Fruit fly (Drosophila melanogaster) whole organism, prepupa: Measurements from ENCODE around the gene CG17834.
A peak's percentile ranks its signal among the peaks of the same experiment; 100 is the strongest.

ENCODE experiments used
- Blimp-1 ChIP-seq: fragments of 200-800 bp; sonication (Bioruptor generic); optimal IDR thresholded peaks from 3 replicates; lab custom pipeline; 2017; ENCODE audit warnings: missing biosample characterization, missing genetic modification characterization, mild to moderate bottlenecking, moderate library complexity, missing genetic modification reagents
- CG10631 ChIP-seq: fragments of 200-800 bp; sonication (Bioruptor generic); optimal IDR thresholded peaks from 2 replicates; lab custom pipeline; 2016; ENCODE audit warnings: missing biosample characterization, missing genetic modification characterization
- CG10669 ChIP-seq: fragments of 200-800 bp; sonication (Bioruptor generic); optimal IDR thresholded peaks from 3 replicates; lab custom pipeline; 2018; ENCODE audit warnings: missing biosample characterization, mild to moderate bottlenecking, missing genetic modification characterization, moderate library complexity
- CG11762 ChIP-seq: fragments of 200-800 bp; sonication (Bioruptor generic); optimal IDR thresholded peaks from 3 replicates; lab custom pipeline; 2016; ENCODE audit warnings: missing biosample characterization, missing genetic modification characterization; ENCODE audit not compliant: insufficient read depth
- CG11902 ChIP-seq: fragments of 200-800 bp; sonication (Bioruptor generic); optimal IDR thresholded peaks from 3 replicates; lab custom pipeline; 2016; ENCODE audit warnings: missing biosample characterization, missing genetic modification characterization
- CG15336 ChIP-seq: fragments of 200-800 bp; sonication (Bioruptor generic); IDR thresholded peaks from 2 replicates; pipeline ENCODE4 v1.3.6; 2022; ENCODE audit warnings: missing biosample characterization, missing genetic modification characterization
- CG1621 ChIP-seq: fragments of 200-800 bp; sonication (Bioruptor generic); optimal IDR thresholded peaks from 3 replicates; lab custom pipeline; 2018; ENCODE audit warnings: missing biosample characterization, mild to moderate bottlenecking, missing genetic modification characterization
- CG16779 ChIP-seq: fragments of 200-800 bp; sonication (Bioruptor generic); optimal IDR thresholded peaks from 3 replicates; lab custom pipeline; 2017; ENCODE audit warnings: missing biosample characterization, mild to moderate bottlenecking, missing genetic modification characterization
- CG3032 ChIP-seq: fragments of 200-800 bp; optimal IDR thresholded peaks from 2 replicates; lab custom pipeline; 2019; ENCODE audit warnings: missing biosample characterization, mild to moderate bottlenecking, missing genetic modification characterization, moderate library complexity
- CG31627 ChIP-seq: fragments of 200-800 bp; sonication (Bioruptor generic); optimal IDR thresholded peaks from 3 replicates; lab custom pipeline; 2016; ENCODE audit warnings: missing biosample characterization, missing genetic modification characterization
- CG32006 ChIP-seq: fragments of 200-800 bp; sonication (Bioruptor generic); optimal IDR thresholded peaks from 3 replicates; lab custom pipeline; 2017; ENCODE audit warnings: missing biosample characterization, mild to moderate bottlenecking, missing genetic modification characterization
- CG34406 ChIP-seq: fragments of 200-800 bp; sonication (Bioruptor generic); optimal IDR thresholded peaks from 3 replicates; lab custom pipeline; 2016; ENCODE audit warnings: missing biosample characterization, missing genetic modification characterization
- CG3919 ChIP-seq: fragments of 200-800 bp; sonication (Bioruptor generic); optimal IDR thresholded peaks from 3 replicates; lab custom pipeline; 2016; ENCODE audit warnings: missing biosample characterization, missing genetic modification characterization
- CG4318 ChIP-seq: fragments of 200-800 bp; sonication (Bioruptor generic); optimal IDR thresholded peaks from 3 replicates; lab custom pipeline; 2017; ENCODE audit warnings: missing biosample characterization, mild to moderate bottlenecking, missing genetic modification characterization
- CG6163 ChIP-seq: fragments of 200-800 bp; sonication (Bioruptor generic); IDR thresholded peaks from 3 replicates; pipeline ENCODE4 v1.3.6; 2022; ENCODE audit warnings: missing biosample characterization, missing genetic modification characterization
- CG6276 ChIP-seq: fragments of 200-800 bp; sonication (Bioruptor generic); optimal IDR thresholded peaks from 2 replicates; lab custom pipeline; 2017; ENCODE audit warnings: missing biosample characterization, mild to moderate bottlenecking, missing genetic modification characterization
- CG6792 ChIP-seq: fragments of 200-800 bp; sonication (Bioruptor generic); optimal IDR thresholded peaks from 3 replicates; lab custom pipeline; 2016; ENCODE audit warnings: missing biosample characterization, missing genetic modification characterization
- CG6808 ChIP-seq: fragments of 200-800 bp; sonication (Bioruptor generic); optimal IDR thresholded peaks from 3 replicates; lab custom pipeline; 2017; ENCODE audit warnings: missing biosample characterization, missing genetic modification characterization, mild to moderate bottlenecking, moderate library complexity, missing genetic modification reagents
- CG6854 ChIP-seq: fragments of 200-800 bp; sonication (Bioruptor generic); optimal IDR thresholded peaks from 2 replicates; lab custom pipeline; 2017; ENCODE audit warnings: missing biosample characterization, mild to moderate bottlenecking, missing genetic modification characterization
- CG7368 ChIP-seq: fragments of 200-800 bp; sonication (Bioruptor generic); optimal IDR thresholded peaks from 3 replicates; lab custom pipeline; 2016; ENCODE audit warnings: missing biosample characterization, missing genetic modification characterization
- CG8119 ChIP-seq: fragments of 200-800 bp; sonication (Bioruptor generic); IDR thresholded peaks from 3 replicates; pipeline ENCODE4 v1.3.6; 2022; ENCODE audit warnings: missing biosample characterization, missing genetic modification characterization
- CG8319 ChIP-seq: fragments of 200-800 bp; sonication (Bioruptor generic); optimal IDR thresholded peaks from 3 replicates; lab custom pipeline; 2016; ENCODE audit warnings: missing biosample characterization, missing genetic modification characterization
- CG8632 ChIP-seq: fragments of 200-800 bp; sonication (Bioruptor generic); optimal IDR thresholded peaks from 3 replicates; lab custom pipeline; 2016; ENCODE audit warnings: missing biosample characterization, missing genetic modification characterization
- CG9139 ChIP-seq: fragments of 200-800 bp; sonication (Bioruptor generic); optimal IDR thresholded peaks from 3 replicates; lab custom pipeline; 2017; ENCODE audit warnings: missing biosample characterization, mild to moderate bottlenecking, missing genetic modification characterization
- Eip75B ChIP-seq: fragments of 200-800 bp; sonication (Bioruptor generic); optimal IDR thresholded peaks from 3 replicates; lab custom pipeline; 2016; ENCODE audit warnings: missing biosample characterization, missing genetic modification characterization
- Eip78C ChIP-seq: fragments of 200-800 bp; sonication (Bioruptor generic); peaks from one replicate; lab custom pipeline; 2016; ENCODE audit warnings: missing biosample characterization, missing genetic modification characterization
- Ets21C ChIP-seq: fragments of 200-800 bp; sonication (Bioruptor generic); optimal IDR thresholded peaks from 3 replicates; lab custom pipeline; 2016; ENCODE audit warnings: missing biosample characterization, missing genetic modification characterization
- Ets96B ChIP-seq: fragments of 200-800 bp; optimal IDR thresholded peaks from 2 replicates; lab custom pipeline; 2019; ENCODE audit warnings: missing biosample characterization, mild to moderate bottlenecking, missing genetic modification characterization, moderate library complexity
- Gug ChIP-seq: fragments of 200-800 bp; sonication (Bioruptor generic); IDR thresholded peaks from 2 replicates; pipeline ENCODE4 v1.3.6; 2022; ENCODE audit warnings: missing biosample characterization, missing genetic modification characterization
- Hr38 ChIP-seq: sonication (Bioruptor generic); optimal IDR thresholded peaks from 2 replicates; lab custom pipeline; 2016; ENCODE audit warnings: missing biosample characterization, missing genetic modification characterization
- Hr39 ChIP-seq: fragments of 200-800 bp; sonication (Bioruptor generic); optimal IDR thresholded peaks from 2 replicates; lab custom pipeline; 2016; ENCODE audit warnings: missing biosample characterization, missing genetic modification characterization
- Met ChIP-seq: fragments of 200-800 bp; sonication (Bioruptor generic); optimal IDR thresholded peaks from 3 replicates; lab custom pipeline; 2016; ENCODE audit warnings: missing biosample characterization, missing genetic modification characterization
- OdsH ChIP-seq: fragments of 200-800 bp; sonication (Bioruptor generic); optimal IDR thresholded peaks from 3 replicates; lab custom pipeline; 2016; ENCODE audit warnings: missing biosample characterization, missing genetic modification characterization
- Smox ChIP-seq: fragments of 200-800 bp; sonication (Bioruptor generic); optimal IDR thresholded peaks from 3 replicates; lab custom pipeline; 2016; ENCODE audit warnings: missing biosample characterization, missing genetic modification characterization
- Sox102F ChIP-seq: fragments of 200-800 bp; sonication (Bioruptor generic); optimal IDR thresholded peaks from 2 replicates; lab custom pipeline; 2016; ENCODE audit warnings: missing biosample characterization, mild to moderate bottlenecking, missing genetic modification characterization
- Sox14 ChIP-seq: fragments of 200-800 bp; sonication (Bioruptor generic); optimal IDR thresholded peaks from 3 replicates; lab custom pipeline; 2016; ENCODE audit warnings: missing biosample characterization, missing genetic modification characterization
- Sox15 ChIP-seq: fragments of 200-800 bp; sonication (Bioruptor generic); optimal IDR thresholded peaks from 3 replicates; lab custom pipeline; 2016; ENCODE audit warnings: missing biosample characterization, missing genetic modification characterization
- achi ChIP-seq: fragments of 200-800 bp; sonication (Bioruptor generic); optimal IDR thresholded peaks from 3 replicates; lab custom pipeline; 2016; ENCODE audit warnings: missing biosample characterization, missing genetic modification characterization
- cyc ChIP-seq: fragments of 200-800 bp; sonication (Bioruptor generic); optimal IDR thresholded peaks from 3 replicates; lab custom pipeline; 2016; ENCODE audit warnings: missing biosample characterization, missing genetic modification characterization
- dac ChIP-seq: fragments of 200-800 bp; sonication (Bioruptor generic); optimal IDR thresholded peaks from 2 replicates; lab custom pipeline; 2017; ENCODE audit warnings: missing biosample characterization, mild to moderate bottlenecking, missing genetic modification characterization
- eg ChIP-seq: fragments of 200-800 bp; sonication (Bioruptor generic); IDR thresholded peaks from 3 replicates; pipeline ENCODE4 v1.3.6; 2022; ENCODE audit warnings: missing biosample characterization, missing genetic modification characterization
- esn ChIP-seq: fragments of 200-800 bp; sonication (Bioruptor generic); optimal IDR thresholded peaks from 2 replicates; lab custom pipeline; 2016; ENCODE audit warnings: missing biosample characterization, mild to moderate bottlenecking, missing genetic modification characterization, moderate library complexity
- fd59A ChIP-seq: fragments of 200-800 bp; sonication (Bioruptor generic); optimal IDR thresholded peaks from 2 replicates; lab custom pipeline; 2017; ENCODE audit warnings: missing biosample characterization, mild to moderate bottlenecking, missing genetic modification characterization, missing genetic modification reagents
- fd85E ChIP-seq: fragments of 200-800 bp; sonication (Bioruptor generic); optimal IDR thresholded peaks from 3 replicates; lab custom pipeline; 2016; ENCODE audit warnings: missing biosample characterization, missing genetic modification characterization
- fkh ChIP-seq: fragments of 200-800 bp; sonication (Bioruptor generic); optimal IDR thresholded peaks from 3 replicates; lab custom pipeline; 2017; ENCODE audit warnings: missing biosample characterization, mild to moderate bottlenecking, missing genetic modification characterization, moderate library complexity
- net ChIP-seq: fragments of 200-800 bp; sonication (Bioruptor generic); optimal IDR thresholded peaks from 3 replicates; lab custom pipeline; 2016; ENCODE audit warnings: missing biosample characterization, missing genetic modification characterization
- pdm3 ChIP-seq: fragments of 200-800 bp; sonication (Bioruptor generic); optimal IDR thresholded peaks from 3 replicates; lab custom pipeline; 2016; ENCODE audit warnings: missing biosample characterization, missing genetic modification characterization
- salr ChIP-seq, 2 experiments: fragments of 200-800 bp; sonication (Bioruptor generic); optimal IDR thresholded peaks; 3 replicates each; lab custom pipeline; 2016 to 2018; ENCODE audit warnings: missing biosample characterization in 2 of 2, missing genetic modification characterization in 2 of 2, mild to moderate bottlenecking in 1 of 2
- spab ChIP-seq: fragments of 200-800 bp; sonication (Bioruptor generic); optimal IDR thresholded peaks from 2 replicates; lab custom pipeline; 2017; ENCODE audit warnings: missing biosample characterization, mild to moderate bottlenecking, missing genetic modification characterization, missing genetic modification reagents
- ss ChIP-seq, 2 experiments: fragments of 200-800 bp; sonication (Bioruptor generic); optimal IDR thresholded peaks; 2 replicates in 1 of 2; 3 replicates in 1 of 2; lab custom pipeline; 2017 to 2018; ENCODE audit warnings: mild to moderate bottlenecking in 2 of 2, missing biosample characterization in 2 of 2, missing genetic modification characterization in 2 of 2, moderate library complexity in 1 of 2
- svp ChIP-seq: fragments of 200-800 bp; sonication (Bioruptor generic); peaks from one replicate; lab custom pipeline; 2016; ENCODE audit warnings: missing biosample characterization, missing genetic modification characterization
- topi ChIP-seq: fragments of 200-800 bp; sonication (Bioruptor generic); optimal IDR thresholded peaks from 3 replicates; lab custom pipeline; 2016; ENCODE audit warnings: missing biosample characterization, missing genetic modification characterization
- vri ChIP-seq: fragments of 200-800 bp; sonication (Bioruptor generic); optimal IDR thresholded peaks from 3 replicates; lab custom pipeline; 2016; ENCODE audit warnings: missing biosample characterization, mild to moderate bottlenecking, missing genetic modification characterization

CG17834 gene

DNA sequence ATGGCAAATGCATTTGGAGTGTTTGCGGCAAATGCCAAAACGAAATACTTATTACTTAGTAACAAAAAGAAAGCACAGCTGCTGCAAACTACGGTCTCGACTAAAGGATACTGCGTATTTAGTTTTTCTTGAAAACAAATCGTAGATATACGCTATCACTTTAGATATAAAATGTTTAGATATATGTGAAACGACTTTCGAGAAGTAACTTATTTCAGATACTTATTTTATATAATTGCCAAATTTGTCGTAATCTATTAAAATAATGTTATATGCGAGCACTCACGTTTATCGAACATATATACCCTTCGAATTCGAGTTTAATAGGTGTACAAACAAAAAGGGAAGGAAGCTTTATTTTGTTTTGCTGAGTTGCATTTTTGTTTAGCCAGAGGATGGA is 54.2 kb downstream of the CG17834 start:
- TF ChIP-seq OdsH (GFP tag; lab: Kevin White, UChicago) (peak; percentile 64), CG3032 (tag; lab: Kevin White, UChicago) (peak; percentile 35), spab (GFP tag; lab: Kevin White, UChicago) (peak; percentile 33), Eip75B (peak; percentile 53), esn (GFP tag; lab: Kevin White, UChicago) (peak; percentile 64), CG8319 (GFP tag; lab: Kevin White, UChicago) (no peak), net (GFP tag; lab: Kevin White, UChicago) (peak; percentile 23), fd85E (no peak), svp (GFP tag; lab: Kevin White, UChicago) (peak; percentile 79), CG6792 (GFP tag; lab: Kevin White, UChicago) (peak; percentile 38), Ets96B (tag; lab: Kevin White, UChicago) (peak; percentile 40), CG6276 (no peak), Met (GFP tag; lab: Kevin White, UChicago) (peak; percentile 51), Ets21C (GFP tag; lab: Kevin White, UChicago) (peak; percentile 7), CG34406 (GFP tag; lab: Kevin White, UChicago) (peak; percentile 49), cyc (GFP tag; lab: Kevin White, UChicago) (peak; percentile 28), CG7368 (GFP tag; lab: Kevin White, UChicago) (no peak), CG10669 (GFP tag; lab: Kevin White, UChicago) (peak; percentile 55), CG11902 (GFP tag; lab: Kevin White, UChicago) (no peak), CG8632 (GFP tag; lab: Kevin White, UChicago) (peak; percentile 33), Sox15 (GFP tag; lab: Kevin White, UChicago) (no peak), Sox14 (GFP tag; lab: Kevin White, UChicago) (peak; percentile 38), CG1621 (tag; lab: Kevin White, UChicago) (no peak), CG4318 (GFP tag; lab: Kevin White, UChicago) (no peak), CG15336 (GFP tag; lab: Robert Waterston, UW) (no peak), CG32006 (GFP tag; lab: Kevin White, UChicago) (peak; percentile 40), dac (GFP tag; lab: Kevin White, UChicago) (no peak), CG31627 (GFP tag; lab: Kevin White, UChicago) (peak; percentile 46), Hr39 (GFP tag; lab: Kevin White, UChicago) (peak; percentile 56), CG10631 (GFP tag; lab: Kevin White, UChicago) (peak; percentile 48), CG6854 (GFP tag; lab: Kevin White, UChicago) (no peak), CG11762 (GFP tag; lab: Kevin White, UChicago) (no peak), fkh (GFP tag; lab: Kevin White, UChicago) (no peak), ss (GFP tag; optimal IDR thresholded peaks at IDR 0.05; lab: Kevin White, UChicago) (peak in 1 of 2 experiments; percentile 49), achi (peak; percentile 46), Smox (GFP tag; lab: Kevin White, UChicago) (peak; percentile 63), salr (GFP tag; optimal IDR thresholded peaks at IDR 0.05; lab: Kevin White, UChicago) (peak in 1 of 2 experiments; percentile 7), CG3919 (GFP tag; lab: Kevin White, UChicago) (peak; percentile 40), Hr38 (no peak), eg (GFP tag; lab: Robert Waterston, UW) (no peak), pdm3 (GFP tag; lab: Kevin White, UChicago) (peak; percentile 50), CG6163 (GFP tag; lab: Robert Waterston, UW) (no peak), Blimp-1 (GFP tag; lab: Kevin White, UChicago) (no peak), CG9139 (GFP tag; lab: Kevin White, UChicago) (no peak), CG6808 (GFP tag; lab: Kevin White, UChicago) (peak; percentile 18), fd59A (GFP tag; lab: Kevin White, UChicago) (peak; percentile 25), Sox102F (GFP tag; lab: Kevin White, UChicago) (peak; percentile 33), Gug (GFP tag; lab: Robert Waterston, UW) (no peak), vri (peak; percentile 22), topi (GFP tag; lab: Kevin White, UChicago) (peak; percentile 57), CG16779 (no peak), Eip78C (GFP tag; lab: Kevin White, UChicago) (peak; percentile 85), CG8119 (no peak)
